Fruit fly (Drosophila melanogaster) whole organism, embryonic: ENCODE results near the gene Syp.

Source experiments
- Atf-2 ChIP-seq: fragments of 200-800 bp; sonication (Bioruptor generic); optimal IDR thresholded peaks from 2 replicates; lab custom pipeline; 2016; ENCODE audit warnings: missing biosample characterization, missing genetic modification characterization
- Awh ChIP-seq: fragments of 200-800 bp; sonication (Bioruptor generic); IDR thresholded peaks from 2 replicates; pipeline ENCODE4, ENCODE4 v1.3.6; 2022; ENCODE audit warnings: missing biosample characterization, missing genetic modification characterization
- BEAF-32 ChIP-seq: fragments of 200-800 bp; sonication (Bioruptor generic); optimal IDR thresholded peaks from 3 replicates; lab custom pipeline; 2017; ENCODE audit warnings: missing biosample characterization, missing genetic modification characterization, mild to moderate bottlenecking, moderate library complexity, missing genetic modification reagents
- CG10147 ChIP-seq: fragments of 200-800 bp; sonication (Bioruptor generic); optimal IDR thresholded peaks from 2 replicates; lab custom pipeline; 2019; ENCODE audit warnings: missing biosample characterization, mild to moderate bottlenecking, missing genetic modification characterization, moderate library complexity
- CG12236 ChIP-seq: fragments of 200-800 bp; sonication (Bioruptor generic); optimal IDR thresholded peaks from 2 replicates; lab custom pipeline; 2016; ENCODE audit warnings: missing biosample characterization, missing genetic modification characterization
- CG1233 ChIP-seq: fragments of 200-800 bp; sonication (Bioruptor generic); optimal IDR thresholded peaks from 4 replicates; lab custom pipeline; 2018; ENCODE audit warnings: missing biosample characterization, mild to moderate bottlenecking, missing genetic modification characterization
- CG12744 ChIP-seq: fragments of 200-800 bp; sonication (Bioruptor generic); optimal IDR thresholded peaks from 2 replicates; lab custom pipeline; 2016; ENCODE audit warnings: missing biosample characterization, missing genetic modification characterization
- CG13296 ChIP-seq: fragments of 200-800 bp; sonication (Bioruptor generic); optimal IDR thresholded peaks from 3 replicates; lab custom pipeline; 2018; ENCODE audit warnings: missing biosample characterization, mild to moderate bottlenecking, missing genetic modification characterization
- CG15269 ChIP-seq: fragments of 200-800 bp; sonication (Bioruptor generic); optimal IDR thresholded peaks from 2 replicates; lab custom pipeline; 2018; ENCODE audit warnings: missing biosample characterization, mild to moderate bottlenecking, missing genetic modification characterization, moderate library complexity
- CG15514 ChIP-seq: fragments of 200-800 bp; sonication (Bioruptor generic); optimal IDR thresholded peaks from 3 replicates; lab custom pipeline; 2017; ENCODE audit warnings: missing biosample characterization, missing genetic modification characterization, mild to moderate bottlenecking, moderate library complexity, missing genetic modification reagents
- CG17612 ChIP-seq: fragments of 200-800 bp; sonication (Bioruptor generic); IDR thresholded peaks from 2 replicates; pipeline ENCODE4 v1.3.6; 2022; ENCODE audit warnings: missing biosample characterization, missing genetic modification characterization
- CG2678 ChIP-seq: fragments of 200-800 bp; sonication (Bioruptor generic); optimal IDR thresholded peaks from 3 replicates; lab custom pipeline; 2019; ENCODE audit warnings: missing biosample characterization, mild to moderate bottlenecking, missing genetic modification characterization, moderate library complexity
- CG2875 ChIP-seq: fragments of 200-800 bp; sonication (Bioruptor generic); optimal IDR thresholded peaks from 2 replicates; lab custom pipeline; 2017; ENCODE audit warnings: missing biosample characterization, mild to moderate bottlenecking, missing genetic modification characterization, missing genetic modification reagents
- CG30020 ChIP-seq: fragments of 200-800 bp; optimal IDR thresholded peaks from 2 replicates; lab custom pipeline; 2019; ENCODE audit warnings: missing biosample characterization, mild to moderate bottlenecking, missing genetic modification characterization, moderate library complexity
- CG32772 ChIP-seq: fragments of 200-800 bp; sonication (Bioruptor generic); IDR thresholded peaks from 2 replicates; pipeline ENCODE4 v1.3.6; 2022; ENCODE audit warnings: missing biosample characterization, missing genetic modification characterization
- CG3995 ChIP-seq: fragments of 200-800 bp; sonication (Bioruptor generic); optimal IDR thresholded peaks from 3 replicates; lab custom pipeline; 2016; ENCODE audit warnings: missing biosample characterization, missing genetic modification characterization
- CG4328 ChIP-seq: fragments of 200-800 bp; sonication (Bioruptor generic); optimal IDR thresholded peaks from 3 replicates; lab custom pipeline; 2017; ENCODE audit warnings: missing biosample characterization, missing genetic modification reagents, missing genetic modification characterization
- CG4360 ChIP-seq: fragments of 200-800 bp; sonication (Bioruptor generic); IDR thresholded peaks from 2 replicates; pipeline ENCODE4 v1.3.6; 2022; ENCODE audit warnings: missing biosample characterization, missing genetic modification characterization
- CG5245 ChIP-seq: fragments of 200-800 bp; sonication (Bioruptor generic); optimal IDR thresholded peaks from 3 replicates; lab custom pipeline; 2016; ENCODE audit warnings: missing biosample characterization, missing genetic modification characterization
- CG6175 ChIP-seq: fragments of 200-800 bp; sonication (Bioruptor generic); IDR thresholded peaks from 3 replicates; pipeline ENCODE4 v1.3.6; 2022; ENCODE audit warnings: missing biosample characterization, missing genetic modification characterization
- CG6254 ChIP-seq: fragments of 200-800 bp; sonication (Bioruptor generic); optimal IDR thresholded peaks from 3 replicates; lab custom pipeline; 2017; ENCODE audit warnings: mild to moderate bottlenecking, missing biosample characterization, missing genetic modification reagents, missing genetic modification characterization
- CG6791 ChIP-seq: fragments of 200-800 bp; sonication (Bioruptor generic); IDR thresholded peaks from 3 replicates; pipeline ENCODE4 v1.3.6; 2022; ENCODE audit warnings: missing biosample characterization, missing genetic modification characterization; ENCODE audit not compliant: partially characterized antibody
- CG7963 ChIP-seq: fragments of 200-800 bp; sonication (Bioruptor generic); IDR thresholded peaks from 3 replicates; pipeline ENCODE4 v1.3.6; 2022; ENCODE audit warnings: missing biosample characterization, missing genetic modification characterization; ENCODE audit not compliant: partially characterized antibody
- CG7987 ChIP-seq: fragments of 200-800 bp; sonication (Bioruptor generic); optimal IDR thresholded peaks from 2 replicates; lab custom pipeline; 2018; ENCODE audit warnings: missing biosample characterization, mild to moderate bottlenecking, missing genetic modification characterization, moderate library complexity
- CG8089 ChIP-seq: fragments of 200-800 bp; sonication (Bioruptor generic); optimal IDR thresholded peaks from 3 replicates; lab custom pipeline; 2016; ENCODE audit warnings: missing biosample characterization, missing genetic modification characterization
- CG8765 ChIP-seq: fragments of 200-800 bp; sonication (Bioruptor generic); IDR thresholded peaks from 2 replicates; pipeline ENCODE4 v1.3.6; 2022; ENCODE audit warnings: missing biosample characterization, missing genetic modification characterization
- CG9817 ChIP-seq: fragments of 200-800 bp; sonication (Bioruptor generic); optimal IDR thresholded peaks from 2 replicates; lab custom pipeline; 2018; ENCODE audit warnings: missing biosample characterization, mild to moderate bottlenecking, missing genetic modification characterization, moderate library complexity
- Hey ChIP-seq: fragments of 200-800 bp; sonication (Bioruptor generic); optimal IDR thresholded peaks from 3 replicates; lab custom pipeline; 2018; ENCODE audit warnings: missing biosample characterization, mild to moderate bottlenecking, missing genetic modification characterization
- Hmr ChIP-seq: fragments of 200-800 bp; sonication (Bioruptor generic); optimal IDR thresholded peaks from 3 replicates; lab custom pipeline; 2017; ENCODE audit warnings: mild to moderate bottlenecking, missing biosample characterization, missing genetic modification reagents, missing genetic modification characterization
- Hr39 ChIP-seq: fragments of >200 bp; optimal IDR thresholded peaks from 2 replicates; lab custom pipeline; 2017
- Jarid2 ChIP-seq: fragments of 200-800 bp; sonication (Bioruptor generic); optimal IDR thresholded peaks from 3 replicates; lab custom pipeline; 2017; ENCODE audit warnings: mild to moderate bottlenecking, missing biosample characterization, missing genetic modification reagents, missing genetic modification characterization
- MESR4 ChIP-seq: fragments of 200-800 bp; sonication (Bioruptor generic); optimal IDR thresholded peaks from 2 replicates; lab custom pipeline; 2018; ENCODE audit warnings: missing biosample characterization, mild to moderate bottlenecking, missing genetic modification characterization, moderate library complexity
- NC2β ChIP-seq: fragments of 200-800 bp; sonication (Bioruptor generic); optimal IDR thresholded peaks from 2 replicates; lab custom pipeline; 2016; ENCODE audit warnings: missing biosample characterization, missing genetic modification characterization
- ato ChIP-seq: fragments of 200-800 bp; sonication (Bioruptor generic); IDR thresholded peaks from 2 replicates; pipeline ENCODE4 v1.3.6; 2022; ENCODE audit warnings: missing biosample characterization, missing genetic modification characterization; ENCODE audit not compliant: partially characterized antibody
- az2 ChIP-seq: fragments of 200-800 bp; sonication (Bioruptor generic); optimal IDR thresholded peaks from 3 replicates; lab custom pipeline; 2016; ENCODE audit warnings: missing biosample characterization, missing genetic modification characterization
- cg ChIP-seq: fragments of 200-800 bp; sonication (Bioruptor generic); optimal IDR thresholded peaks from 3 replicates; lab custom pipeline; 2019; ENCODE audit warnings: missing biosample characterization, mild to moderate bottlenecking, missing genetic modification characterization, moderate library complexity
- chif ChIP-seq, 2 experiments: fragments of 200-800 bp; sonication (Bioruptor generic); optimal IDR thresholded peaks; 3 replicates each; lab custom pipeline; 2016; ENCODE audit warnings: missing biosample characterization in 2 of 2, missing genetic modification characterization in 2 of 2
- chn ChIP-seq: fragments of 200-800 bp; sonication (Bioruptor generic); optimal IDR thresholded peaks from 2 replicates; lab custom pipeline; 2016; ENCODE audit warnings: missing biosample characterization, missing genetic modification characterization
- fd3F ChIP-seq: fragments of 200-800 bp; sonication (Bioruptor generic); optimal IDR thresholded peaks from 2 replicates; lab custom pipeline; 2018; ENCODE audit warnings: missing biosample characterization, mild to moderate bottlenecking, missing genetic modification characterization, moderate library complexity
- gsb ChIP-seq: fragments of 200-800 bp; sonication (Bioruptor generic); IDR thresholded peaks from 2 replicates; pipeline ENCODE4 v1.3.6; 2022; ENCODE audit warnings: missing biosample characterization, missing genetic modification characterization
- her ChIP-seq: fragments of 200-800 bp; sonication (Bioruptor generic); optimal IDR thresholded peaks from 2 replicates; lab custom pipeline; 2016; ENCODE audit warnings: missing biosample characterization, missing genetic modification characterization
- hth ChIP-seq: fragments of >200 bp; optimal IDR thresholded peaks from 2 replicates; lab custom pipeline; 2017; ENCODE audit warnings: inconsistent platforms
- ind ChIP-seq: fragments of 200-800 bp; sonication (Bioruptor generic); optimal IDR thresholded peaks from 3 replicates; lab custom pipeline; 2016; ENCODE audit warnings: missing biosample characterization, missing genetic modification characterization
- nom ChIP-seq: fragments of 200-800 bp; sonication (Bioruptor generic); optimal IDR thresholded peaks from 2 replicates; lab custom pipeline; 2017; ENCODE audit warnings: missing biosample characterization, missing genetic modification characterization, mild to moderate bottlenecking, moderate library complexity, missing genetic modification reagents
- otp ChIP-seq: fragments of 200-800 bp; sonication (Bioruptor generic); IDR thresholded peaks from 3 replicates; pipeline ENCODE4, ENCODE4 v1.3.6; 2022; ENCODE audit warnings: missing biosample characterization, missing genetic modification characterization
- pita ChIP-seq: fragments of 200-800 bp; sonication (Bioruptor generic); optimal IDR thresholded peaks from 2 replicates; lab custom pipeline; 2017; ENCODE audit warnings: missing biosample characterization, mild to moderate bottlenecking, missing genetic modification characterization
- pros ChIP-seq: fragments of 200-800 bp; sonication (Bioruptor generic); optimal IDR thresholded peaks from 3 replicates; lab custom pipeline; 2019; ENCODE audit warnings: missing biosample characterization, mild to moderate bottlenecking, missing genetic modification characterization, moderate library complexity
- schlank ChIP-seq: fragments of 200-800 bp; sonication (Bioruptor generic); optimal IDR thresholded peaks from 2 replicates; lab custom pipeline; 2018; ENCODE audit warnings: missing biosample characterization, mild to moderate bottlenecking, missing genetic modification characterization
- sd ChIP-seq: fragments of 200-800 bp; sonication (Bioruptor generic); optimal IDR thresholded peaks from 3 replicates; lab custom pipeline; 2018; ENCODE audit warnings: missing biosample characterization, mild to moderate bottlenecking, missing genetic modification characterization, moderate library complexity
- sna ChIP-seq: fragments of 200-800 bp; sonication (Bioruptor generic); IDR thresholded peaks from 2 replicates; pipeline ENCODE4 v1.3.6; 2022; ENCODE audit warnings: missing biosample characterization, missing genetic modification characterization; ENCODE audit not compliant: partially characterized antibody
- sug ChIP-seq: fragments of 200-800 bp; optimal IDR thresholded peaks from 2 replicates; lab custom pipeline; 2019; ENCODE audit warnings: missing biosample characterization, mild to moderate bottlenecking, missing genetic modification characterization, moderate library complexity

The Syp gene

DNA sequence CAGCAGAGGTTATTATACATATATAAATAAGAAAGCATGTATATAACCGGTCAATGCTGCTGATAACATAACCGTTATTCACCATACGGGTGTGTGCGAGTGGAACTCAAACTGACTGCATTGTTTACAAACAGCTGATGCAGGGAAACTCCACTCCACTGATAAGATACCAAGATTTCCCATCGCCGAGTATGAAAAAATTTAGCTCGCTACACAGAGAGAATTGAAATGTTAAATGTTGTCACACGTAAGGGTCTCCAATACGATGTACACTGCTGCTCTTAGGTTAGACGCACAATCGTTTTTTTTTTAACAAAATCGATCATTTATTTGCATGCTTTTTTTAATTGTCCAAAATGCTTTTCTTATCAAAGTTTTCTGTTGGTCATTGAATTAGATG, 77.1 kb downstream of the Syp start (continued):
- no peak for TF ChIP-seq CG1233 (GFP tag; lab: Kevin White, UChicago)
- no peak for TF ChIP-seq CG4360
- TF ChIP-seq CG13296 (GFP tag; lab: Kevin White, UChicago) = no peak
- TF ChIP-seq sna (GFP tag; lab: Robert Waterston, UW) = no peak
- TF ChIP-seq az2 (GFP tag; lab: Kevin White, UChicago) = peak; percentile 57
- TF ChIP-seq CG32772 (GFP tag; lab: Robert Waterston, UW) = no peak
- no peak for TF ChIP-seq CG10147
- TF ChIP-seq CG8765 (GFP tag; lab: Robert Waterston, UW) = no peak
- TF ChIP-seq CG6175 = no peak
- no peak for TF ChIP-seq CG12744
- TF ChIP-seq hth (lab: Kevin White, UChicago) = no peak
- TF ChIP-seq chn = peak; percentile 22
- no peak for TF ChIP-seq CG4328 (GFP tag; lab: Kevin White, UChicago)
- TF ChIP-seq CG2875 (GFP tag; lab: Kevin White, UChicago) = no peak
- TF ChIP-seq Hey (tag; lab: Kevin White, UChicago) = no peak
- TF ChIP-seq pros (GFP tag; lab: Kevin White, UChicago) = no peak
- TF ChIP-seq nom (GFP tag; lab: Kevin White, UChicago) = no peak
- TF ChIP-seq her (GFP tag; lab: Kevin White, UChicago) = no peak
- no peak for TF ChIP-seq Jarid2
- no peak for TF ChIP-seq ato (GFP tag; lab: Robert Waterston, UW)
- TF ChIP-seq CG7963 (GFP tag; lab: Robert Waterston, UW) = no peak
- no peak for TF ChIP-seq CG17612
- no peak for TF ChIP-seq BEAF-32 (GFP tag; lab: Kevin White, UChicago)
- TF ChIP-seq Hmr (GFP tag; lab: Kevin White, UChicago) = no peak
- TF ChIP-seq CG30020 (tag; lab: Kevin White, UChicago) = no peak
- no peak for TF ChIP-seq CG6791 (GFP tag; lab: Robert Waterston, UW)
- TF ChIP-seq CG9817 (tag; lab: Kevin White, UChicago) = no peak
- no peak for TF ChIP-seq cg (GFP tag; lab: Kevin White, UChicago)
- TF ChIP-seq sug (tag; lab: Kevin White, UChicago) = no peak
- no peak for TF ChIP-seq schlank (tag; lab: Kevin White, UChicago)
- no peak for TF ChIP-seq pita (GFP tag; lab: Kevin White, UChicago)
- TF ChIP-seq fd3F = no peak
- TF ChIP-seq gsb (GFP tag; lab: Robert Waterston, UW) = no peak
- TF ChIP-seq sd (tag; lab: Kevin White, UChicago) = no peak
- TF ChIP-seq CG2678 (tag; lab: Kevin White, UChicago) = peak; percentile 2
- peak; percentile 2 for TF ChIP-seq Atf-2 (GFP tag; lab: Kevin White, UChicago)
- TF ChIP-seq MESR4 (GFP tag; lab: Kevin White, UChicago) = no peak
- TF ChIP-seq CG12236 = no peak
- no peak for TF ChIP-seq NC2β (GFP tag; lab: Kevin White, UChicago)
- peak; percentile 46 for TF ChIP-seq ind (GFP tag; lab: Kevin White, UChicago)
- no peak for TF ChIP-seq Hr39
- TF ChIP-seq CG8089 (GFP tag; lab: Kevin White, UChicago) = no peak
- no peak for TF ChIP-seq CG6254 (GFP tag; lab: Kevin White, UChicago)
- peak in 1 of 2 experiments; percentile 29 for TF ChIP-seq chif (GFP tag; optimal IDR thresholded peaks at IDR 0.05; lab: Kevin White, UChicago)
- no peak for TF ChIP-seq Awh
- no peak for TF ChIP-seq CG15514 (GFP tag; lab: Kevin White, UChicago)
- no peak for TF ChIP-seq CG5245 (GFP tag; lab: Kevin White, UChicago)
- TF ChIP-seq CG7987 (GFP tag; lab: Kevin White, UChicago) = no peak
- TF ChIP-seq CG3995 = no peak
- no peak for TF ChIP-seq otp (GFP tag; lab: Robert Waterston, UW)
- peak; percentile 46 for TF ChIP-seq CG15269 (tag; lab: Kevin White, UChicago)
